Worm (Caenorhabditis elegans): Measurements from ENCODE around the gene ttc-17.

DNA sequence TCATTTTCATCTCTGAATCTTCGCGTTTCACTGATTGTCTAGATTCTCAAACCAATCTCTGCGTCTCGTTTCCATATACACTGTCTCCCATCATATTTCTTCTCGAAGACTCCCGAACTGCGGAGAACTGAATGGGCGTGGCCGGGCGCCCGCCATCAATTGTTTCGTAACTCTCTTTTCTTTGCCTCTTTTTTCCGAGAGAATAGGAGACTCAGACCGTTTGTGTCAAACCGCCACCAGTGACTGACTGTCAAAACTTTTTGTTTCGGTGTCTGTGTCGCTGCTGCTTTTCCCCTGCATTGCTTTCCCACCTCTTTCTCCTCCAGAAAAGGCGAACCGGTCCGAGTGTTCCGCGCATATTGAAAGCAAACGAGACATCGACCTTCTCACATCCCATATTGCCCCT is 20.7 kb upstream of the ttc-17 start, which contains the start of gene unc-23:
- no peak for TF ChIP-seq ama-1 (optimal IDR thresholded peaks at IDR 0.05)
- TF ChIP-seq hmbx-1 (tag; optimal IDR thresholded peaks at IDR 0.05), result no peak
- no peak for TF ChIP-seq pes-1 (GFP tag; IDR thresholded peaks at IDR 0.05)
- TF ChIP-seq tra-4 (tag; optimal IDR thresholded peaks at IDR 0.05), result no peak
- no peak for TF ChIP-seq scrt-1 (GFP tag; IDR thresholded peaks at IDR 0.05)
- TF ChIP-seq ets-7 (tag; optimal IDR thresholded peaks at IDR 0.05), result no peak
- TF ChIP-seq tbx-11 (GFP tag; IDR thresholded peaks at IDR 0.05), result no peak
- TF ChIP-seq hnd-1 (tag; optimal IDR thresholded peaks at IDR 0.05), result no peak
- TF ChIP-seq tbx-37 (GFP tag; conservative IDR thresholded peaks at IDR 0.05), result no peak
- no peak for TF ChIP-seq flt-1 (GFP tag; IDR thresholded peaks at IDR 0.05)
- TF ChIP-seq B0310.2 (tag; optimal IDR thresholded peaks at IDR 0.05), result no peak
